Worm (Caenorhabditis elegans) whole organism, L4 larva: ENCODE measurements around the gene mrpl-40.

ENCODE experiments used
- aly-2 ChIP-seq: sonication (generic microtip); optimal IDR thresholded peaks from 2 replicates; lab custom pipeline; 2018; ENCODE audit warnings: missing biosample characterization, missing genetic modification characterization
- egl-43 ChIP-seq: fragments of 200-800 bp; sonication (Bioruptor generic); IDR thresholded peaks from 2 replicates; pipeline ENCODE4 v1.3.6; 2022; ENCODE audit warnings: missing genetic modification reagents, missing genetic modification characterization, missing compliant biosample characterization
- hif-1 ChIP-seq, 2 experiments: sonication (generic microtip); optimal IDR thresholded peaks; 2 replicates each; lab custom pipeline; 2016 to 2017; ENCODE audit warnings: missing compliant biosample characterization in 2 of 2, missing genetic modification characterization in 2 of 2, missing genetic modification reagents in 2 of 2, missing genotype in 2 of 2, mild to moderate bottlenecking in 1 of 2
- mdl-1 ChIP-seq, 2 experiments: fragments of 150-350 bp in 1 of 2; sonication (generic microtip) in 1 of 2; optimal IDR thresholded peaks; 2 replicates each; lab custom pipeline; 2014 to 2017; ENCODE audit warnings: missing biosample characterization in 2 of 2, missing genetic modification characterization in 2 of 2
- nhr-10 ChIP-seq: fragments of 150-350 bp; optimal IDR thresholded peaks from 2 replicates; lab custom pipeline; 2014; ENCODE audit warnings: missing biosample characterization, missing genetic modification characterization

- TF ChIP-seq aly-2 (no peak), nhr-10 (tag; lab: Kevin White, UChicago) (no peak), egl-43 (GFP tag; lab: Robert Waterston, UW) (no peak), mdl-1 (tag; optimal IDR thresholded peaks at IDR 0.05; lab: Kevin White, UChicago) (no peak), hif-1 (tag; optimal IDR thresholded peaks at IDR 0.05; lab: Kevin White, UChicago) (no peak)
Observed at ce11 chrIII:49064-49463, 38.3 kb upstream of the mrpl-40 start.
